Fruit fly (Drosophila melanogaster): ENCODE results near the gene lectin-30A.

- TF ChIP-seq Pif1A (GFP tag; optimal IDR thresholded peaks at IDR 0.05) = peak; percentile 55
- peak; percentile 40 for TF ChIP-seq CG8301 (tag; optimal IDR thresholded peaks at IDR 0.05)
- TF ChIP-seq CG15710 (tag; optimal IDR thresholded peaks at IDR 0.05) = peak; percentile 58
- TF ChIP-seq CG9948 (tag; optimal IDR thresholded peaks at IDR 0.05) = peak; percentile 15
Observed at dm6 chr2L:9205133-9205615, 49.5 kb downstream of the lectin-30A start.
